Worm (Caenorhabditis elegans) whole organism, young adult: Measurements from ENCODE around the gene T21C9.9.

Experiments
- T07F8.4 ChIP-seq: sonication (generic microtip); optimal IDR thresholded peaks from 2 replicates; lab custom pipeline; 2016; ENCODE audit warnings: mild to moderate bottlenecking, missing genetic modification characterization, moderate library complexity, missing compliant biosample characterization
- Y53G8AR.9 ChIP-seq: fragments of 200-800 bp; sonication (Bioruptor generic); conservative IDR thresholded peaks from 2 replicates; pipeline ENCODE4 v1.3.6; 2022; ENCODE audit warnings: missing genetic modification reagents, missing genetic modification characterization, missing compliant biosample characterization
- gei-17 ChIP-seq: fragments of 200-800 bp; sonication (Bioruptor generic); optimal IDR thresholded peaks from 2 replicates; lab custom pipeline; 2018; ENCODE audit warnings: mild to moderate bottlenecking, missing genetic modification characterization, missing compliant biosample characterization
- hmg-20 ChIP-seq: fragments of 200-800 bp; sonication (Bioruptor generic); IDR thresholded peaks from 2 replicates; pipeline ENCODE4 v1.3.6; 2022; ENCODE audit warnings: missing genetic modification reagents, missing genetic modification characterization, missing compliant biosample characterization
- lin-26 ChIP-seq: fragments of 200-800 bp; sonication (Bioruptor generic); IDR thresholded peaks from 2 replicates; pipeline ENCODE4 v1.3.6; 2022; ENCODE audit warnings: missing genetic modification reagents, missing genetic modification characterization, missing compliant biosample characterization
- mcd-1 ChIP-seq: fragments of 200-800 bp; sonication (Bioruptor generic); IDR thresholded peaks from 2 replicates; pipeline ENCODE4 v1.3.6; 2022; ENCODE audit warnings: missing genetic modification reagents, missing genetic modification characterization, missing compliant biosample characterization
- sdz-38 ChIP-seq: sonication (generic microtip); optimal IDR thresholded peaks from 2 replicates; lab custom pipeline; 2016; ENCODE audit warnings: missing genotype, missing genetic modification characterization, missing compliant biosample characterization

DNA sequence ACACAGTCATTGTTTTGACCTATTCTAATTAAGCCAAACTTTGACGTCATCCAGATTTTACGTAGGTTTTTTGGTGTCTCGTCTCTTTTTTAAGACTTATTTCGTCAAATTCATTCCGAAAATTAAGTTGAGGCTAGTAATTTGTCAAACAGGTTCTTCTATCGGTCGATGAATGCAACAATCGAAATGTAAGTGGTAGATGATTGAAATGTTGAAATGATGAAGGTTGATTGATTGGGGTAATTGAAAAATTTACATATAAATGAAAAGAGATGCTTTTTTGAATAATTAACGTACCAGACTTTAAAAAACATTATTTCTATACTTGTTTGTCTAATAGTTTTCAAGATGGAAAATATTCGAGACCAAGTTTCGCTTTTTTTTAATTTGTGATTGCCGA, 36.0 kb downstream of the T21C9.9 start:
- TF ChIP-seq hmg-20 (GFP tag; lab: Robert Waterston, UW) = no peak
- TF ChIP-seq mcd-1 (GFP tag; lab: Robert Waterston, UW) = no peak
- no peak for TF ChIP-seq T07F8.4
- TF ChIP-seq sdz-38 (tag; lab: Kevin White, UChicago) = no peak
- TF ChIP-seq Y53G8AR.9 (GFP tag; lab: Robert Waterston, UW) = no peak
- TF ChIP-seq lin-26 = no peak
- no peak for TF ChIP-seq gei-17 (GFP tag; lab: Kevin White, UChicago)
